Fruit fly (Drosophila melanogaster) S2 (cell line): ENCODE measurements around the gene Ids.

ENCODE experiments used
- CG8478 ChIP-seq: fragments of >200 bp; optimal IDR thresholded peaks from 2 replicates; lab custom pipeline; 2018
- CTCF ChIP-seq, 2 experiments: fragments of >200 bp; optimal IDR thresholded peaks; 2 replicates each; lab custom pipeline; 2018

Ids gene

DNA sequence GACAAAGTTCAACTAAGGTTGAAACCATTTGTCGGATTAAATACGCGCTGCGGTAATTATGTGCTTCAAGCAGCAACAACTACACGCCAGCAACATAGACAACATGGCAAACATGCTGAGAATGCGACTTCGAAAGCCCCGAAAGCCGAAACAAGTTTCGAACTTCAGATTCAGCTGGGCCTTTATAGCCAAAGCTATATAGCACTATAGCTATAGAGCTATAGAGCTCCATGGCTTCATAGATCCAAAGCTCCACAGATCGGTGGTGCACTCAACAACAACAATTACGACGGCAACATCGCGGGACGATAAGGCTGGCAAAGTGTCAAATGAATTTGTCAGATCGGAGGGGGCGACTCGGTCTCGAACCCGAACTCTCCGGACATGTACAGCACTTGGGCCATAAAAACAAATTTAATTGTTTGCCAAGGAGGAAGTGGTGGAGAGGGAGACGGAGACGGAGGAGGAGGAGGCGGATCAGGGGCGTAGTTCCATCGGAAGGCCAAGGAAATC, 19.3 kb downstream of the Ids start:
- TF ChIP-seq CG8478 (no peak), CTCF (optimal IDR thresholded peaks at IDR 0.05; lab: Kevin White, UChicago) (no peak)

DNA sequence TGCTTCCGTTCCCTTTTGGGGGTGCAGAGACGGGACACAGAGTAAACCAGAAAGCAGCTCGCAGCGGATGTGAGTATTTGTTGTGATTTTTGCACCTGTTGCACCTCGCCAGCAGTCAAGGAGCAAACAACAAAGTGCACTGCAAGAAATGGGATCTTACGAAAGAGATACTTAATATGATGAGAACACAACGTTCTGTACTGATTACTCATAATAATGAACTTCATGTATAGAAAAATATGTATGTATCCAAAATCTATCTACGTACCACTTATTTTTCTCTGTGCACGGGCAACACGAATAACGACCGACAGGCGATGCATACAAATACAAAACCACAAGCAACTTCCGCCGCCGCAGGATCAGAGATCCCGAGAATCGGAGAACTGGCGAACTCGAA, 19.8 kb downstream of the Ids start:
- TF ChIP-seq CG8478 (no peak), CTCF (optimal IDR thresholded peaks at IDR 0.05; lab: Kevin White, UChicago) (no peak)

DNA sequence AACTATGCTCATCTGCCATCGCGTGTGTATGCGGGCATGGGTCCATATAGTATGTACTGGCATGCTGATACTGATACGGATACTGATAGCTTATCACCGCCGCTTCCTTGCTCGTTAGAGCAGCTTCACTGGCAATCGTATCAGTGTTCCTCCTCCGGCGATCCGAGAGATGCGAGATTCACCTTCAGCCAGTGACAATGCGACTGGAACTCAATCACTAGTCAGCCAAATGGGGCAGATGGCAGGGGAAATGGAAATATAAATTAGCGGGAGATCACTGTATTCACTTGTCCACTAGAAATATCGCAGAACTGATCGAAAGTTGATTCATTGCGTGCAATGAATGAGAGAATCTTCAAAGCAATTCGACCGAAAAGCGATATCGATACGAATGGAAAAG, 20.4 kb downstream of the Ids start:
- TF ChIP-seq CTCF (optimal IDR thresholded peaks at IDR 0.05; lab: Kevin White, UChicago) = no peak
- TF ChIP-seq CG8478 = no peak

DNA sequence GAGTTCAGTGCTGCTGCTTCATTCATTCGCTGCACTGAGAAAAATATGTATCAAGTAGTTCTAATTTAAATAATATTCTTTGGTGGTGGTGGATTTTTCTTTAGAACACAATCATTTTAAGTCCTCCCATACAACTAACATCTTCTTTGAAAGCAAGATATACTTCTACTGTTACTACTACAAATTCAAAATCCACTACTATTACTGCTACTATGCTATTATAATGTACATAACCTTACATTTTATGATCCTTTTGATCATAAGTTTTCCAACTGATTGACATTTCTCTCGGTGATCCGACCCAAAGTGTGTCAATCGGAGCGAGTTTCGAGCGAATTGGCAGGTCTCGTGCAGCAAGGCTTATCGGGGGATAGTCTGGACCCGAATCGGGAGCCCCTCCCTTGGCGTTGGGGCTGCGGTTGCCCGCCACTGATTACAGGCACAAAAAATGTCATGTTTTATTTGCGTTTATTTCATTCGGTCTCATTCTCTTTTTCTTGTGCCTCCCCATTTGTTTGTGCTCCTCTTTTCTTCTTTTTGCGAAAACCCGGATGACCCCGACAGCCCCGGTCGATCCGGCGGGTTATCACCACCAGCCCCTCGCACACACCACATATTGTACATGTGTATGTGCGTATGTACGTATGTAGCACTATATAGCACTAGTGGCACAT, 21.3 kb downstream of the Ids start:
- TF ChIP-seq CTCF (optimal IDR thresholded peaks at IDR 0.05; lab: Kevin White, UChicago) = no peak
- TF ChIP-seq CG8478 = no peak

DNA sequence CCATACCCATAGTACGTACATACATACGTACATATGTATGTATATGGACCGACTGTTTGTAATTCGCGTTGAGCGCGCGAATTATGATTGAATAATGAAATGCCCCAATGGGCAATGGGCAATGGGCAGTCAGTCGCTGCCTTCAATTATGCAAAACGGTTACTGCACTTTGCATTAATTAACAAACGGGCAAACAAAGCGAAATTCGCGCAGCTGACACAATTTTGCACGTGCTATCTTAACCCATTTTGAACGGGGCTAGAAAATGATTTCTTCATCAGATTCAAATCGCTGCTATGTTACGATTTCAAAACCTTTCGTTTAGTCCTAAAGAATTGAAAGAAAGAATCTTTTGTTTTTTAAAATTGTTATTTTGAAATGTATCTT, 21.8 kb downstream of the Ids start:
- TF ChIP-seq CG8478 (no peak), CTCF (optimal IDR thresholded peaks at IDR 0.05; lab: Kevin White, UChicago) (no peak)

DNA sequence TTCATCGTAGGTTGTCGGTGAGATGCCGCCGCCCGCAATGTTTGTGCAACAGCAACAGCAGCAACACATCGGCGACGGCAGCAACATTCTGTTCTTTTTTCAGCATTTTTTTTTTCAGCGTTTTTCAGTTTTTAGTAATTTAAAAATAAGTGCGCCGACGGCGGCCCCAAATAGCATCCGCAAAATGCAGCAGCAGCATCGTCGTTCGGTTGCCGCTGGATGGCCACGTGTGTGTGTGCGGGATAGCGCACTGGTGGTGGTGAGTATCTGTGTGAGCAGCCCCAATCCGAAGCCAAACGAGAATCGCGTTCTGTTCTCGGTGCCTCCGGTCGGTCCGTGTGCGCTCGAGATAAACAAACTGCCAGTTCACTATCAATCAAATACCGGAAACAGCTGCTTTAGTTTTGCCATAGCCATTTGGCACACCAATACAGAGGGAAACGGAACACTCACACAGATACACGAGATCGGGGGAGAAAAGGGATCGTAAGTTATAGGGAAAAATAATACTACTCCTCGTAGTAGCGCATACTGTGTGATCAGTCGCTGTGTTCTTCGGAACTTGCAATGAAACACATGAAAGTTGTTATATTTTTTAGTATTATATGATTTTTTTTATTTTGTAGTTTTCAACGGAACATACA, 22.6 kb downstream of the Ids start:
- TF ChIP-seq CTCF (optimal IDR thresholded peaks at IDR 0.05; lab: Kevin White, UChicago) = no peak
- TF ChIP-seq CG8478 = no peak

DNA sequence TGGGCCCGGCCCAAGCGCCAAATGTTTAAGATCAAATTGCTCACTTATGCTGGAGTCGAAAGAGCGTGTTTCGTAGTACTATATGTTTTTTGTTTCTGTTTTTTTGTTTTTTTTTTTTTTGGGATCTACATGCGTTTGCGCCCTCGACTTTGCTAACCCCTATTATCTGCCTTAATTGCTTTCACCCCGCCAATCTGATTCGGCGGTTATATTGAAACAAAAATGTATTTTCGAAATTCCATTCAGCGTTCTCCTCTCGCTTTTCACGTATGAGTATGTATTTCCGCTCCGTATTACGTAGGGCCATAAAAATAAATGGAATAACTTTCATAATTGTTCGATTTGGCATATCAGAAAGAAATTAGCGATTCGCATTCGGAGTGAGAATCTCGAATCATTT, 27.5 kb downstream of the Ids start:
- TF ChIP-seq CG8478 = no peak
- TF ChIP-seq CTCF (optimal IDR thresholded peaks at IDR 0.05; lab: Kevin White, UChicago) = no peak

DNA sequence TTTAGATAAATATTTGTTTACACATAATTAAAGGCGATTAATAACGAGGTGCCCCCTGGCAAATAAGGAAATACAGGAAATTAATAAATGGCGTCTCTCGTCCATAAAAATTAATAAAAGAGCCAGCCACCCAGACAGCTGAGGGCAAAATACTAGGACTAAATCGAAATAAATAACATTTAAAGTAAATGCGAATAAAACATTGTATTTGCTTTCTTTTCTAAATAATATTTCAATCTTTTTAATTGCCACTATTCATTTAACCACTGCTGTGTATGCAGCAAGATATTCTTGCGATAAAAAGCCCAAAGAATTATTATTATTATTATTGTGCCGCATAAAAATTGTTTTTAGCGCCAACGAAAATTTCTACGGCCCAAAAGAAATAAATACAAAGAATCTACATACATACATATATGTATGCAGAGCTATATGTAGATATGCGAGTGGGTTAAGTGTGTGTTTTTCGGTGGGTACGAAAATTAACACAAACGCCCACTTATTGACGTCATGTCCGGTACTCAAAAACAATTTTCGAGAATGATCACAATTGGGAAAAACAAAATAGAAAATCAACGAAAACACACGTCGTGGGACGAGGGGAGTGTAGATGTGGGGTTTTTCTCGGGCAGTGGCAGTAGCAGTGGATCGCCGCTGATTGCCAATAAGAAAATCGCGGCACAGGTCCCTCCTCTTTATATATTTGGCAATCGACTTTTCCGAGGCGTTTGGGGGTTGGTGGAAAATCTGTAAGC, 28.4 kb downstream of the Ids start:
- TF ChIP-seq CG8478 = no peak
- TF ChIP-seq CTCF (optimal IDR thresholded peaks at IDR 0.05; lab: Kevin White, UChicago) = no peak

DNA sequence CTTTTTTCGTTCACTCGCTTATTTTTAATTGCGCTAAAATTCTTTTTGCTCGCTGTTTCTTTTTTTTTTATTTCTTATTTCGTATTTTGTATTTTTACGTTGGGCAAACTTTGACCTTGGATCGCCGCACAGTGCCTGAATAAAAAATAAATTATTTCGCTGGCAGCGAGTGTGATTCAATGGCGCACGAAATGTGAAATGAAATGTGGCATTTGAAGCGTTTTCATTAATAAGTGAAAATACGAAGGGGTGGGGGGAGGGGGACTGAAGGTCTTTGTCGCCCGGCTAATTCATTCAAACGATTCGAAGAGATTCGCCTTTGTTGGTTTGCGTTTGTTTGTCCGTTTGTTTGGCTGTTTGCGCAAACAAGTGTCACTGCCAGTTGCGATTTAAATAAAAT, 29.4 kb downstream of the Ids start:
- TF ChIP-seq CG8478 (peak; percentile 37), CTCF (optimal IDR thresholded peaks at IDR 0.05; lab: Kevin White, UChicago) (no peak)

DNA sequence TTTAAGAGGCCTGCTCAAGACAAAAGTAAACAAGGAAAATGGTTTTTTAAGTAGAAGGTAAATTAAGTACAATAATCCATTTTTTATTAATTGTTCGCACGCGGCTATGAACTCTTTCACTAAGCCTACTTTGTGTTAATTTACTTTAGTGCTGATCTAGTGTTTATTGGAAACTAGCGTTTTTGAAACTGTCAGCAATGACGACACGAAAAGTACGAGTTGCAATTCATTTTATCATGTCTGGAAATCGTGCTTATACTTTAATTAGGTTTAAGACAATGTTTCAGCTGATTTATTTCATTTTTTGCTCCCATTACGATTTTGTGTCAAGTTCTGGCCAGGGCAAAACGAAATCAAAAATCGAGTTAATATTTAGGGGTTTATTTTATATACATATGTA, 30.2 kb downstream of the Ids start:
- TF ChIP-seq CG8478 (no peak), CTCF (optimal IDR thresholded peaks at IDR 0.05; lab: Kevin White, UChicago) (no peak)

DNA sequence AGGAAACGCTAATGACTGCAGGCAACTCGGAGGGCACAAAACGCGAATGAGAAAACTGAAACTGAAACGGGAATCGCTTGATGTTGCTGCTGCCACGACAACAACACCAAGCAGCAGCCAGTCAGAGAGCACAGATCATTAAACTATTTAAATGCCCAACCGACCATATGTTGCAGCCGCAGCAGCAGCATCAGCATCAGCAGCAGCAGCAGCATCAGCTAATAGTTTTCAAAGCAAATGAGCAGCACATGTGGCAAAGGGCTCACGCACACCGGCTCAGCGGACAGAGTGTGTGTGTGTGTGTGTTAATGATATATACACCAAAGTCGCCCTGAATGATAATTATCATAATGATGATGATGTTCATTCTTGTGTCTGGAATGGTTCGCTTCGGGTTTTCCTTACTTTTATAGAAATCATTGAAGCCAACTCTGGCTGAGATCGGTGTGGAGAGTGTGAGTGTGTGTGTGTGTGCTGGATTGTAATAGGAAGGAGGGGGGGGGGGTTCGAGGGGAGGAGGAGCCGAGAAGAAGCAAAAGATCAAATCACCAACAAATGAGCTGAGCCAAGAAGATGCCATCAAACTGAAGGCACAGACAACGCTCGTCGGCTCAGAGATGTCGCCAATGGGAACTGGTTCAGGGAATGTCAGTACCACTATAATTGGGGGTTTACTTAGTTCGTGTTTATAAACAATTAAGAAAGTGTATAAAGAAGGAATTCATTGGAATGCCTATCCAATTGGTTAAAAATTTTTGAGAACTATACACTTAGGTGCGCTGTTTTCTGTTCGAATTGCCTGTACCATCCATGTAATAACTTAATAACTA, 30.9 kb downstream of the Ids start:
- TF ChIP-seq CG8478 (no peak), CTCF (optimal IDR thresholded peaks at IDR 0.05; lab: Kevin White, UChicago) (no peak)

DNA sequence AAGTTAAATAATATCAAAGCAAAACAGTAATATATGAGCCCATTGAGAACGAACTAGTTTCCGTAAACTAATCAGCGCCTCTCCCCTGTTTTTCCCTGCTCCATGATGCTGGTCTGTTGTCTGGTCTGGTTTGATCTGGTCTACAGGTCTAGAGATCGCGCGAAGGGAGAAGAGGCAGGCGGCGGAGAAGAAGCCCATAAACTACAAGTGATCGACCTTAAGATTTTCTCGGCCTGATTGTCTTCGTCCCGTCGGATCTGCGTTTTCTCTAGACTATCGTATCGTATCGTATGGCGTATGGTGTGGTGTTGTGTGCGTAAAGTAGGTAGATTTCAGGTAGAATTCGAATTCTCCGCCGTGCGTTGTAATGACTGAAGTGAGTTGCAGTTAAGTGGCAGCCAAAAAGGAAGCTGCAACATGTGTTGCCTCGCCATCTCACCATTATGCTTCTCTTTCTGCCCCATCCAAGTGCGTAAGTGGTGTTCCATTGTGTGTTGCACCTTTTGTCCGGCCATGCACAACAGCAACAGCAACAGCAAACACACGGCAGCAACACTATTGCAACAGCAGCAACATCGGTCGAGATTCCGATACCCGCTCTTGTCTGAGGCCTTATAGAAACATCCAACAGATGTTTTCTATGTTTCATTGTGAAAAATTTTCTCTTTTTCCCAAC, 31.7 kb downstream of the Ids start:
- TF ChIP-seq CG8478 (no peak), CTCF (optimal IDR thresholded peaks at IDR 0.05; lab: Kevin White, UChicago) (no peak)

DNA sequence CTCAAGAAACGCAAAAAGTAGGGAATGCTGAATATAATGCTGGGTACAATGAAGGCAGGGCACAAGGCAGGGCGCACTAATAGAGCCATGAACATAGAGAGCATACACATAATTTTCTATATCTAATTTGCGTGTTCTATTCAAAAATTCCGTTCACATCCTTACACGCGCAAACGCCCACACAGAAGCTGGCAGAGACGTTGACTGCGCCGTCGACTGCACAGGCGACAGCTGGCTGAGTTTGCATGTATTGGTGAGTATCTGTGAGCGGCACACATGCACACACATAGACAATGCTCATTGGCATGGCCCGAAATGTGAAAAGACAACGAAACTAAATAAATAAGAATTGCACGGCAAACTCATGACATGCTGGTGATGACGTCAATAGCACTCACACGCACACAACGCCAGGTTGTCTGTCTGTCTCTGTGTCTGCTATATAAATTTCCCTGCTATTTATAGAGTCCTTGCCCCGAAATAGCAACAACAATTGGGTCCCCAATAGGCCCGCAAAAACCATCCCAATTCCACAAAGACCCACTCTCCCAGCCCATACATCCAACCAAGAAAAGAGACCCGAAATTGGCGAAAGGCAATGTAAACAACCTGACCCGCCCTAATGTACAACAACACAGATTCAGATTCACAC, 33.0 kb downstream of the Ids start:
- TF ChIP-seq CTCF (optimal IDR thresholded peaks at IDR 0.05; lab: Kevin White, UChicago) (no peak), CG8478 (no peak)

DNA sequence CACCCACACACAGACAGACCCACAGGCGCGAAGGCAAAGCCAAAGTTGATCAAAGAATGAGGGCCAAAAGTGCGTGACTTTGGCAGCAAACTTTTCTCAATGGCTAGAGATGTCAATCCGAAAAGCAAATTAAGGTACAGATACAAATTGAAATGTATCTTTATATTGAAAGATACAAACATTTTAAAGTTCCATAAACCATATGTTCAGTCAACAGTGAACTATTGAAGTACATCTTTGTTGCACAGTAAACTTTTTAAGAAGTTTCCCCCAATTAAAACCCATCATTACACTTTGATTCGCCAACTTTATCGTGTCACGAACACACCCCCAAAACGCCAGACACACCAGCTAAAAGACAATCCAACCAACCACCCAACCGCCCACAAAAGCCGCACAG, 33.6 kb downstream of the Ids start:
- no peak for TF ChIP-seq CTCF (optimal IDR thresholded peaks at IDR 0.05; lab: Kevin White, UChicago)
